Fruit fly (Drosophila melanogaster): ENCODE measurements around the gene CG14342.

Gene CG14342

DNA sequence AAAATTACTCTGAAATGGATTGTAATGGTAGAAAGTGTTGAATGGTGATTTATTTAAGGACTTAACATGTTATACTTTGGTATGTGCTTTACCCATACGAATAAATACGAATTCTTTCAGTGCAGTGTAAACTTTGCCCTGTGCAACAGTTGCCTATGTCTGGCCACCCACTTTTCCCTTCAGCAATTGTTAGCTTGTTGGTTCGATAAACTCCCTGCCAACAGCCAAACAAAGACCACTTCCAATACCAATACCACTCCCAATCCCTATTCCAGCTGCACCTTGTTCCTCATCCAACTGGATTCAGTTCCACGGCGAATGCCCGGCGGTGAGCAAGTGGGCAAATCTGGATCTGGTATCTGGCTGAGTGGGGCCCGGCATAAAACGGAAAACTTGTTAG lies at the start of gene CG14342:
TSS of gene CG14342 (plus strand) at position 301 of the 400 bp plus-strand sequence.
- no peak for TF ChIP-seq kay (GFP tag; ENCODE audit: borderline replicate concordance)
- TF ChIP-seq cic (GFP tag; optimal IDR thresholded peaks at IDR 0.05), result no peak
- TF ChIP-seq pad (GFP tag; optimal IDR thresholded peaks at IDR 0.05), result no peak
- no peak for TF ChIP-seq CG33017 (tag; optimal IDR thresholded peaks at IDR 0.05)
- TF ChIP-seq Clk (GFP tag; optimal IDR thresholded peaks at IDR 0.05), result no peak
- TF ChIP-seq cnc (optimal IDR thresholded peaks at IDR 0.05), result no peak
- TF ChIP-seq Mnt (GFP tag; optimal IDR thresholded peaks at IDR 0.05), result no peak
- no peak for TF ChIP-seq ovo (GFP tag; optimal IDR thresholded peaks at IDR 0.05)
- no peak for TF ChIP-seq toe (GFP tag; optimal IDR thresholded peaks at IDR 0.05)
- no peak for TF ChIP-seq CG7101 (tag; optimal IDR thresholded peaks at IDR 0.05)
- no peak for TF ChIP-seq CG1620 (GFP tag; optimal IDR thresholded peaks at IDR 0.05)
- no peak for TF ChIP-seq CG11617 (GFP tag; optimal IDR thresholded peaks at IDR 0.05)
- no peak for TF ChIP-seq CG14711 (tag; optimal IDR thresholded peaks at IDR 0.05)
- TF ChIP-seq CG5204 (GFP tag; optimal IDR thresholded peaks at IDR 0.05), result no peak
- no peak for TF ChIP-seq CG12768 (GFP tag; optimal IDR thresholded peaks at IDR 0.05)
- TF ChIP-seq bab1 (GFP tag; optimal IDR thresholded peaks at IDR 0.05), result no peak
- no peak for TF ChIP-seq tj (GFP tag; optimal IDR thresholded peaks at IDR 0.05)
- TF ChIP-seq CG7045 (GFP tag; optimal IDR thresholded peaks at IDR 0.05), result no peak
- TF ChIP-seq Hr96 (GFP tag; optimal IDR thresholded peaks at IDR 0.05), result no peak

DNA sequence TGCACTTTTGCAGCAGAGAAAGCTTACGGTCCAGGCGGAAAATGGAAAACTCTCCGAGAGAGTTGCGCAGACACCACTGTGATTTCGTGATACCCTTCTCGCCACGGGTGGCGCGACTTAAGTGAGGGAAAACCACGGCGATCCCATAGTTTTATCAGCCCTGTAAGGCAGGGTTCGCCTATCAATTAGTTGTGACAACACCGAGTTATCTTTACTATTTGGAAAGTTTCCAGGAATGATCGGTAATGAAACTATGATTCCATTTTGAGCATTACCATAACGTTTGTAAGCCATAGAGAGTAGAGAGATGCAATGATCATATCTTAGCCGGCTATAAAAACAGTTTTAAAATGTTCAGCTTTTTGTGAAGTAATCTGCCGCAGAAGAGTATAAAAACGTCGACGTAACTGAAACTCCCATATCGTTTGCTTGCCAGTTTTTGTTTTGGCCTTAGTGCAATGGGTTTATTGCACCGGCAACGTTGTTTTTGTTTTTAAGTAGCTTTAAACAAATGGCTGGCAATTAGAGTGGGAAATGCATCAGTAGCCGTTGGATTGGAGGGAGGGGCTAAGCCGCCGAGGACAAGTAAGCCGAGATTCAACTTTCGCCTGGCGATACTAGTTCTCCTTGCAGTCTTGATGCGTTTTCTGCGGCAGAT lies 47.3 kb upstream of the CG14342 start:
- TF ChIP-seq Hr96 (GFP tag; optimal IDR thresholded peaks at IDR 0.05) (no peak), kay (GFP tag; ENCODE audit: borderline replicate concordance) (no peak), cnc (optimal IDR thresholded peaks at IDR 0.05) (no peak), CG11617 (GFP tag; optimal IDR thresholded peaks at IDR 0.05) (no peak), CG7045 (GFP tag; optimal IDR thresholded peaks at IDR 0.05) (no peak), tj (GFP tag; optimal IDR thresholded peaks at IDR 0.05) (no peak), CG7101 (tag; optimal IDR thresholded peaks at IDR 0.05) (no peak), Crg-1 (GFP tag; optimal IDR thresholded peaks at IDR 0.05) (no peak), CG1620 (GFP tag; optimal IDR thresholded peaks at IDR 0.05) (no peak), CG5204 (GFP tag; optimal IDR thresholded peaks at IDR 0.05) (no peak), bab1 (GFP tag; optimal IDR thresholded peaks at IDR 0.05) (no peak), Mnt (GFP tag; optimal IDR thresholded peaks at IDR 0.05) (no peak), CG12768 (GFP tag; optimal IDR thresholded peaks at IDR 0.05) (no peak), Clk (GFP tag; optimal IDR thresholded peaks at IDR 0.05) (no peak)

DNA sequence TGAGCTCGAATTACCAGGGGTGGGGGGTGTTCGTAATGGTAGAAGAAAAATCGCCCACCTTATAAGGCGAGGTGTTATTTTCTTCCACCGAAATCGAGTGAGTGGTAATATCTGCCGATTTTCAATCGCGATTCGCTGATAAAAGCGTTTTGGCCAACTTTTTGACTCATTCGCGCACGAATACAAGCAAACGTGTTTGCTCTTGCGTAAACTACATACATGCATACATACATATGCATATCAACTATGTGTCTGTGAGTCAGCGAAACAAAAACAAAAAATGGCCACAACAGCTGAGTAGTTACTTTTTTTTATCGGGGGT lies 46.7 kb upstream of the CG14342 start:
- TF ChIP-seq tj (GFP tag; optimal IDR thresholded peaks at IDR 0.05) (peak; percentile 89), CG14711 (tag; optimal IDR thresholded peaks at IDR 0.05) (no peak), bab1 (GFP tag; optimal IDR thresholded peaks at IDR 0.05) (no peak), cic (GFP tag; optimal IDR thresholded peaks at IDR 0.05) (no peak), CG7101 (tag; optimal IDR thresholded peaks at IDR 0.05) (no peak), CG5204 (GFP tag; optimal IDR thresholded peaks at IDR 0.05) (no peak), Clk (GFP tag; optimal IDR thresholded peaks at IDR 0.05) (no peak), CG11617 (GFP tag; optimal IDR thresholded peaks at IDR 0.05) (no peak), Hr96 (GFP tag; optimal IDR thresholded peaks at IDR 0.05) (no peak), cnc (optimal IDR thresholded peaks at IDR 0.05) (no peak), CG7045 (GFP tag; optimal IDR thresholded peaks at IDR 0.05) (no peak), kay (GFP tag; ENCODE audit: borderline replicate concordance) (peak; percentile 97)

DNA sequence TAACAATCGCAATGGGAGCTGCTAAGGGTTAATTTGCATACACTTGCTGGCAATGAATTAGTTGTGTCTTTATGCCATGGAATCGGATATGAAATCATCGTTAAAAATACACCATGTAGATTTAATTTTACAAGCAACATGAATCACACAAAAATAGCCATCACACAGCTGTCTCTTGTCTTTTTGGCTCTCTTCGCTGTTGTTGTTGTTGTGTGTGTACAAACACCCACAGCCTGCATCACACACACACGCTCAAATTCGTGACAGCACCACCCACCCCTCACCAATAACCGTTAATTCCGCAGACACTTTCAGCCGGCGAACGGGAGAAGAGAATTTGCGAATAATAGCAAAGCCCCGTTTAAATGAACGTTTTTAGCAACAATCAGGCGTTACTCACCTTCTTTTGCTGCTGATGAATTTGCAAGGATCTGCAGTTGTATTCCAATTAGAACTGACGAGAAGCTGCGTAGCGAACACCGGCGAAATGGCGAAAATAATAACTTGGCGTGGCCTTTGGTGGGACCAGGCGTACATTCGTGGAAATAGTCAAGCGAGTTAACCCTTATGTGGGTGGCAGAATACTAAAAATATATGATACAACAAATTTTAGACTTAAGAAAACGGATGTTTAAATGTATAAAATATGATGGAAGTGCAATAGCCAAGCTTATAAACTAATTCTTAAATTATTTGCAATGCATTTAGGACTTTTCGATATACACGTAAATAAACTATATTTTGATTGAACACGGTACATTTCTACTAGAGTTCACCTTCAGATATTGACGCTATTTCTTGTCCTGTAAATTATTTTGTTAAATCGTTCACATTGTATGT lies 46.1 kb upstream of the CG14342 start, which contains the start of gene capt:
TSS of gene capt (minus strand) at position 584 of the 840 bp plus-strand sequence.
- TF ChIP-seq CG33017 (tag; optimal IDR thresholded peaks at IDR 0.05) (peak; percentile 21), CG11617 (GFP tag; optimal IDR thresholded peaks at IDR 0.05) (no peak), pad (GFP tag; optimal IDR thresholded peaks at IDR 0.05) (peak; percentile 97), CG7045 (GFP tag; optimal IDR thresholded peaks at IDR 0.05) (peak; percentile 20), CG14711 (tag; optimal IDR thresholded peaks at IDR 0.05) (peak; percentile 19), ovo (GFP tag; optimal IDR thresholded peaks at IDR 0.05) (peak; percentile 87), CG1620 (GFP tag; optimal IDR thresholded peaks at IDR 0.05) (peak; percentile 6), CG7101 (tag; optimal IDR thresholded peaks at IDR 0.05) (peak; percentile 44), Crg-1 (GFP tag; optimal IDR thresholded peaks at IDR 0.05) (no peak), tj (GFP tag; optimal IDR thresholded peaks at IDR 0.05) (peak; percentile 75), cic (GFP tag; optimal IDR thresholded peaks at IDR 0.05) (peak; percentile 39), toe (GFP tag; optimal IDR thresholded peaks at IDR 0.05) (no peak), Hr96 (GFP tag; optimal IDR thresholded peaks at IDR 0.05) (peak; percentile 7), CG12768 (GFP tag; optimal IDR thresholded peaks at IDR 0.05) (no peak), Mnt (GFP tag; optimal IDR thresholded peaks at IDR 0.05) (peak; percentile 75), CG5204 (GFP tag; optimal IDR thresholded peaks at IDR 0.05) (no peak)

DNA sequence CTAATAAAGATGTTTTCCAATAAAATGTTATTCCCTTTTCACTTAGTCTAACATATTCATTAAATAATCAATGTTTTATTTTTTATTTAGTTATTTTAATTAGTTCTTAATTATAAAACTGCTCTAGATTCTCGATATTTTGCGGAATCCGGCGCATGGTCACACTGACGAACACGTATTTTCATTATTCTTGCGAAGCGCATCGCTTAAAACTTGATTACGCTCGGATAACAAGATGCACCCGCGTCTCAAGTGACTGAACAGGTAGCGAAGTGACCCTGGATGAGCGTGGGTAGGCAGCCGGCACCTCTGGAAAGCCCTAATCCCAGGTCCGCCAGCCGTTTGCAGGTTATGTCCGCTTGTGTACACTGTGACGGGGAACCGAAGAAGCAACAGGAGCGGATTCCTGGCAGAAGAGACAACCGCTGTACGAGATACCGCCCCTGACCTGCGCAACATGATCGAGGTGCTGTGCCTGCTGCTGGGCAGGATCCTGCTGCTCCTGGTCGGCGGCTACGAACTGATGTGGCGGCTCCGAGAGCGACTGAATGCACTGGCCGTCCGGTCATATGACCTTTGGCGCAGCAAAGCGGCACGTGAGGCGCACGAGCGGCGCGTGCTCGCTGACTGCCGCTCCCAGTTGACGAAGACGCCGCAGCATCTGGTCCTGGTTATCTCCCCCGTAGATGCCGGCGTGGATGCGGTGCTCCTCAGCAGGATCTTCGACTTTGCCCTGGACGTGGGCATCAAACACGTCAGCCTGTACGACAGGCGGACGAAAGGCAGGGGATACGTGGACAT lies 45.3 kb upstream of the CG14342 start, which contains the start of gene Tango14:
TSS of gene Tango14 (plus strand) at position 143 of the 801 bp plus-strand sequence.
- TF ChIP-seq Hr96 (GFP tag; optimal IDR thresholded peaks at IDR 0.05) (no peak), tj (GFP tag; optimal IDR thresholded peaks at IDR 0.05) (no peak), toe (GFP tag; optimal IDR thresholded peaks at IDR 0.05) (no peak), cic (GFP tag; optimal IDR thresholded peaks at IDR 0.05) (no peak), CG5204 (GFP tag; optimal IDR thresholded peaks at IDR 0.05) (no peak), Clk (GFP tag; optimal IDR thresholded peaks at IDR 0.05) (no peak), CG12768 (GFP tag; optimal IDR thresholded peaks at IDR 0.05) (no peak), cnc (optimal IDR thresholded peaks at IDR 0.05) (no peak)

Data from whole organism, adult.